Fruit fly (Drosophila melanogaster) whole organism, embryonic: ENCODE measurements around the gene Bub1.
A peak's percentile ranks its signal among the peaks of the same experiment; 100 is the strongest.

Experiments
- CG10654 ChIP-seq: fragments of 200-800 bp; sonication (Bioruptor generic); optimal IDR thresholded peaks from 2 replicates; lab custom pipeline; 2016; ENCODE audit warnings: missing biosample characterization, missing genetic modification characterization
- CG12942 ChIP-seq: fragments of 200-800 bp; sonication (Bioruptor generic); optimal IDR thresholded peaks from 3 replicates; lab custom pipeline; 2016; ENCODE audit warnings: missing biosample characterization, missing genetic modification characterization
- CG13894 ChIP-seq: fragments of 200-800 bp; sonication (Bioruptor generic); optimal IDR thresholded peaks from 3 replicates; lab custom pipeline; 2018; ENCODE audit warnings: missing biosample characterization, mild to moderate bottlenecking, missing genetic modification characterization, moderate library complexity
- CG16813 ChIP-seq: fragments of 200-800 bp; sonication (Bioruptor generic); IDR thresholded peaks from 3 replicates; pipeline ENCODE4 v1.3.6; 2022; ENCODE audit warnings: missing biosample characterization, missing genetic modification characterization; ENCODE audit not compliant: partially characterized antibody
- CG18262 ChIP-seq: fragments of 200-800 bp; optimal IDR thresholded peaks from 3 replicates; lab custom pipeline; 2019; ENCODE audit warnings: missing biosample characterization, mild to moderate bottlenecking, missing genetic modification characterization, moderate library complexity
- CG2199 ChIP-seq: fragments of 200-800 bp; sonication (Bioruptor generic); IDR thresholded peaks from 3 replicates; pipeline ENCODE4 v1.3.6; 2022; ENCODE audit warnings: missing biosample characterization, missing genetic modification characterization
- CG2712 ChIP-seq: fragments of 200-800 bp; optimal IDR thresholded peaks from 3 replicates; lab custom pipeline; 2019; ENCODE audit warnings: missing biosample characterization, mild to moderate bottlenecking, missing genetic modification characterization, moderate library complexity
- CG33213 ChIP-seq: fragments of 200-800 bp; sonication (Bioruptor generic); optimal IDR thresholded peaks from 3 replicates; lab custom pipeline; 2016; ENCODE audit warnings: missing biosample characterization, missing genetic modification characterization
- CG33557 ChIP-seq: fragments of 200-800 bp; sonication (Bioruptor generic); optimal IDR thresholded peaks from 2 replicates; lab custom pipeline; 2019; ENCODE audit warnings: missing biosample characterization, mild to moderate bottlenecking, missing genetic modification characterization, moderate library complexity
- CG6654 ChIP-seq: fragments of 200-800 bp; sonication (Bioruptor generic); optimal IDR thresholded peaks from 2 replicates; lab custom pipeline; 2017; ENCODE audit warnings: missing biosample characterization, mild to moderate bottlenecking, missing genetic modification characterization
- CG7839 ChIP-seq: fragments of 200-800 bp; sonication (Bioruptor generic); optimal IDR thresholded peaks from 3 replicates; lab custom pipeline; 2018; ENCODE audit warnings: missing biosample characterization, mild to moderate bottlenecking, missing genetic modification characterization, moderate library complexity
- CG8388 ChIP-seq: fragments of 200-800 bp; sonication (Bioruptor generic); optimal IDR thresholded peaks from 2 replicates; lab custom pipeline; 2019; ENCODE audit warnings: missing biosample characterization, mild to moderate bottlenecking, missing genetic modification characterization, moderate library complexity
- CG8924 ChIP-seq: fragments of 200-800 bp; optimal IDR thresholded peaks from 3 replicates; lab custom pipeline; 2019; ENCODE audit warnings: missing biosample characterization, mild to moderate bottlenecking, missing genetic modification characterization, moderate library complexity
- CG9215 ChIP-seq: fragments of 200-800 bp; sonication (Bioruptor generic); IDR thresholded peaks from 2 replicates; pipeline ENCODE4 v1.3.6; 2022; ENCODE audit warnings: missing biosample characterization, missing genetic modification characterization
- Dek ChIP-seq: fragments of 200-800 bp; sonication (Bioruptor generic); optimal IDR thresholded peaks from 3 replicates; lab custom pipeline; 2019; ENCODE audit warnings: missing biosample characterization, mild to moderate bottlenecking, missing genetic modification characterization, moderate library complexity
- Dip2 ChIP-seq: fragments of 200-800 bp; sonication (Bioruptor generic); IDR thresholded peaks from 2 replicates; pipeline ENCODE4 v1.3.6; 2022; ENCODE audit warnings: missing biosample characterization, missing genetic modification characterization
- Dll ChIP-seq: fragments of 200-800 bp; sonication (Bioruptor generic); IDR thresholded peaks from 4 replicates; pipeline ENCODE4 v1.3.6; 2022; ENCODE audit warnings: missing biosample characterization, missing genetic modification characterization; ENCODE audit not compliant: partially characterized antibody
- Drgx ChIP-seq: fragments of 200-800 bp; sonication (Bioruptor generic); IDR thresholded peaks from 2 replicates; pipeline ENCODE4 v1.3.6; 2022; ENCODE audit warnings: missing biosample characterization, missing genetic modification characterization
- E2f2 ChIP-seq: fragments of 200-800 bp; sonication (Bioruptor generic); IDR thresholded peaks from 2 replicates; pipeline ENCODE4 v1.3.6; 2022; ENCODE audit warnings: missing biosample characterization, missing genetic modification characterization
- Fer1 ChIP-seq: fragments of 200-800 bp; sonication (Bioruptor generic); optimal IDR thresholded peaks from 2 replicates; lab custom pipeline; 2017; ENCODE audit warnings: missing biosample characterization, mild to moderate bottlenecking, missing genetic modification characterization
- H15 ChIP-seq: fragments of 200-800 bp; sonication (Bioruptor generic); IDR thresholded peaks from 3 replicates; pipeline ENCODE4 v1.3.6; 2022; ENCODE audit warnings: missing biosample characterization, missing genetic modification characterization
- H2.0 ChIP-seq: fragments of 200-800 bp; sonication (Bioruptor generic); IDR thresholded peaks from 2 replicates; pipeline ENCODE4 v1.3.6; 2022; ENCODE audit warnings: missing biosample characterization, missing genetic modification characterization
- Hr51 ChIP-seq, 2 experiments: fragments of 200-800 bp; sonication (Bioruptor generic); optimal IDR thresholded peaks; 2 replicates in 1 of 2; 3 replicates in 1 of 2; lab custom pipeline; 2016 to 2018; ENCODE audit warnings: missing biosample characterization in 2 of 2, missing genetic modification characterization in 2 of 2, mild to moderate bottlenecking in 1 of 2, moderate library complexity in 1 of 2
- Hr78 ChIP-seq, 2 experiments: fragments of 200-800 bp in 1 of 2; fragments of >200 bp in 1 of 2; sonication (Bioruptor generic) in 1 of 2; optimal IDR thresholded peaks; 2 replicates each; lab custom pipeline; 2017 to 2019; ENCODE audit warnings: missing biosample characterization in 2 of 2, missing genetic modification characterization in 2 of 2, mild to moderate bottlenecking in 1 of 2, moderate library complexity in 1 of 2
- Scr ChIP-seq: fragments of 200-800 bp; sonication (Bioruptor generic); IDR thresholded peaks from 2 replicates; pipeline ENCODE4 v1.3.6; 2022; ENCODE audit warnings: missing biosample characterization, missing genetic modification characterization; ENCODE audit not compliant: partially characterized antibody
- Taf1 ChIP-seq: fragments of 200-800 bp; sonication (Bioruptor generic); IDR thresholded peaks from 2 replicates; pipeline ENCODE4 v1.3.6; 2022; ENCODE audit warnings: missing biosample characterization, missing genetic modification characterization
- ci ChIP-seq: fragments of 200-800 bp; sonication (Bioruptor generic); IDR thresholded peaks from 3 replicates; pipeline ENCODE4 v1.3.6; 2022; ENCODE audit warnings: missing biosample characterization, missing genetic modification characterization
- corto ChIP-seq: fragments of 200-800 bp; sonication (Bioruptor generic); optimal IDR thresholded peaks from 2 replicates; lab custom pipeline; 2016; ENCODE audit warnings: missing biosample characterization, mild to moderate bottlenecking, missing genetic modification characterization, moderate library complexity
- danr ChIP-seq: fragments of 200-800 bp; sonication (Bioruptor generic); IDR thresholded peaks from 2 replicates; pipeline ENCODE4 v1.3.6; 2022; ENCODE audit warnings: missing biosample characterization, missing genetic modification characterization
- dmrt11E ChIP-seq: fragments of 200-800 bp; sonication (Bioruptor generic); optimal IDR thresholded peaks from 3 replicates; lab custom pipeline; 2018; ENCODE audit warnings: missing biosample characterization, mild to moderate bottlenecking, missing genetic modification characterization, moderate library complexity
- gem ChIP-seq: fragments of 200-800 bp; sonication (Bioruptor generic); optimal IDR thresholded peaks from 2 replicates; lab custom pipeline; 2019; ENCODE audit warnings: missing biosample characterization, mild to moderate bottlenecking, missing genetic modification characterization, moderate library complexity
- grn ChIP-seq: fragments of 200-800 bp; sonication (Bioruptor generic); optimal IDR thresholded peaks from 3 replicates; lab custom pipeline; 2017; ENCODE audit warnings: missing biosample characterization, missing genetic modification characterization
- hkb ChIP-seq, 2 experiments: fragments of 200-800 bp in 1 of 2; fragments of >200 bp in 1 of 2; sonication (Bioruptor generic) in 1 of 2; IDR thresholded peaks in 1 of 2; optimal IDR thresholded peaks in 1 of 2; 2 replicates each; pipeline versions ENCODE4 v1.3.6 to Lab custom; 2017 to 2022; ENCODE audit warnings: missing biosample characterization in 1 of 2, missing genetic modification characterization in 1 of 2
- lab ChIP-seq: fragments of 200-800 bp; sonication (Bioruptor generic); optimal IDR thresholded peaks from 3 replicates; lab custom pipeline; 2017; ENCODE audit warnings: missing biosample characterization, missing genetic modification characterization, mild to moderate bottlenecking, moderate library complexity, missing genetic modification reagents
- mirr ChIP-seq: fragments of 200-800 bp; sonication (Bioruptor generic); optimal IDR thresholded peaks from 3 replicates; lab custom pipeline; 2018; ENCODE audit warnings: missing biosample characterization, mild to moderate bottlenecking, missing genetic modification characterization
- nau ChIP-seq: fragments of 200-800 bp; sonication (Bioruptor generic); optimal IDR thresholded peaks from 3 replicates; lab custom pipeline; 2017; ENCODE audit warnings: missing biosample characterization, mild to moderate bottlenecking, missing genetic modification characterization, missing genetic modification reagents
- odd ChIP-seq: fragments of 200-800 bp; sonication (Bioruptor generic); optimal IDR thresholded peaks from 2 replicates; lab custom pipeline; 2017; ENCODE audit warnings: missing biosample characterization, mild to moderate bottlenecking, missing genetic modification characterization
- org-1 ChIP-seq: fragments of 200-800 bp; sonication (Bioruptor generic); optimal IDR thresholded peaks from 2 replicates; lab custom pipeline; 2017; ENCODE audit warnings: missing biosample characterization, missing genetic modification characterization
- p53 ChIP-seq: fragments of 200-800 bp; sonication (Bioruptor generic); optimal IDR thresholded peaks from 2 replicates; lab custom pipeline; 2016; ENCODE audit warnings: missing biosample characterization, missing genetic modification characterization
- pita ChIP-seq: fragments of 200-800 bp; sonication (Bioruptor generic); optimal IDR thresholded peaks from 2 replicates; lab custom pipeline; 2017; ENCODE audit warnings: missing biosample characterization, mild to moderate bottlenecking, missing genetic modification characterization
- row ChIP-seq: fragments of 200-800 bp; sonication (Bioruptor generic); IDR thresholded peaks from 3 replicates; pipeline ENCODE4 v1.3.6; 2022; ENCODE audit warnings: missing biosample characterization, missing genetic modification characterization
- sima ChIP-seq: fragments of 200-800 bp; sonication (Bioruptor generic); optimal IDR thresholded peaks from 2 replicates; lab custom pipeline; 2016; ENCODE audit warnings: missing biosample characterization, missing genetic modification characterization
- slp2 ChIP-seq: fragments of 200-800 bp; sonication (Bioruptor generic); optimal IDR thresholded peaks from 2 replicates; lab custom pipeline; 2016; ENCODE audit warnings: missing biosample characterization, missing genetic modification characterization
- tgo ChIP-seq: fragments of 200-800 bp; sonication (Bioruptor generic); IDR thresholded peaks from 3 replicates; pipeline ENCODE4 v1.3.6; 2022; ENCODE audit warnings: missing biosample characterization, missing genetic modification characterization
- trh ChIP-seq: fragments of 200-800 bp; sonication (Bioruptor generic); optimal IDR thresholded peaks from 2 replicates; lab custom pipeline; 2016; ENCODE audit warnings: missing biosample characterization, missing genetic modification characterization
- vnd ChIP-seq: fragments of 200-800 bp; sonication (Bioruptor generic); IDR thresholded peaks from 3 replicates; pipeline ENCODE4 v1.3.6; 2022; ENCODE audit warnings: missing biosample characterization, missing genetic modification characterization; ENCODE audit not compliant: partially characterized antibody
- vvl ChIP-seq: fragments of 200-800 bp; sonication (Bioruptor generic); IDR thresholded peaks from 2 replicates; pipeline ENCODE4 v1.3.6; 2022; ENCODE audit warnings: missing biosample characterization, missing genetic modification characterization
- zfh1 ChIP-seq: fragments of 200-800 bp; sonication (Bioruptor generic); IDR thresholded peaks from 3 replicates; pipeline ENCODE4 v1.3.6; 2022; ENCODE audit warnings: missing biosample characterization, missing genetic modification characterization

Gene Bub1

dm6 chr2L:5245363-5245892 is 33.2 kb upstream of the Bub1 start (continued):
- 0 out of 2 replicates have a peak, but pooled peaks have one; percentile 16 for TF ChIP-seq Drgx (GFP tag; lab: Robert Waterston, UW)
- no peak for TF ChIP-seq H15 (GFP tag; lab: Robert Waterston, UW)
- TF ChIP-seq CG10654 (GFP tag; lab: Kevin White, UChicago): no peak
- TF ChIP-seq CG9215: no peak
- no peak for TF ChIP-seq hkb (optimal IDR thresholded peaks at IDR 0.05; lab: Kevin White, UChicago)
- TF ChIP-seq hkb (GFP tag; IDR thresholded peaks at IDR 0.05; lab: Robert Waterston, UW): no peak
- TF ChIP-seq CG2712 (tag; lab: Kevin White, UChicago): peak; percentile 70
- TF ChIP-seq danr (GFP tag; lab: Robert Waterston, UW): no peak
- no peak for TF ChIP-seq Fer1 (GFP tag; lab: Kevin White, UChicago)
- TF ChIP-seq Hr78 (GFP tag; optimal IDR thresholded peaks at IDR 0.05; lab: Kevin White, UChicago): peak in 1 of 2 experiments; percentile 17
- no peak for TF ChIP-seq nau
- peak; percentile 12 for TF ChIP-seq org-1 (GFP tag; lab: Kevin White, UChicago)
- TF ChIP-seq slp2: peak; percentile 29
- TF ChIP-seq lab (GFP tag; lab: Kevin White, UChicago): peak; percentile 13
- TF ChIP-seq trh (GFP tag; lab: Kevin White, UChicago): no peak

- TF ChIP-seq vvl (GFP tag; lab: Robert Waterston, UW) (no peak), corto (peak; percentile 32), CG6654 (GFP tag; lab: Kevin White, UChicago) (no peak), CG8924 (no peak), tgo (GFP tag; lab: Robert Waterston, UW) (peak; percentile 15; the same call in 1 of the 3 replicates), grn (GFP tag; lab: Kevin White, UChicago) (peak; percentile 98), CG16813 (GFP tag; lab: Robert Waterston, UW) (no peak), CG7839 (tag; lab: Kevin White, UChicago) (no peak), CG8388 (GFP tag; lab: Kevin White, UChicago) (peak; percentile 9), CG33213 (no peak), odd (peak; percentile 7), Dip2 (GFP tag; lab: Robert Waterston, UW) (no peak), Dll (peak; percentile 29; the same call in 1 of the 4 replicates), H2.0 (GFP tag; lab: Robert Waterston, UW) (no peak), pita (no peak), ci (GFP tag; lab: Robert Waterston, UW) (no peak), gem (tag; lab: Kevin White, UChicago) (peak; percentile 37), CG12942 (GFP tag; lab: Kevin White, UChicago) (no peak), zfh1 (GFP tag; lab: Robert Waterston, UW) (peak; percentile 35; the same call in 1 of the 3 replicates), E2f2 (GFP tag; lab: Robert Waterston, UW) (no peak), Scr (GFP tag; lab: Robert Waterston, UW) (peak; percentile 28; the same call in 1 of the 2 replicates), CG2199 (GFP tag; lab: Robert Waterston, UW) (peak; percentile 48; the same call in 1 of the 3 replicates), vnd (GFP tag; lab: Robert Waterston, UW) (no peak), Hr51 (GFP tag; optimal IDR thresholded peaks at IDR 0.05; lab: Kevin White, UChicago) (no peak), p53 (GFP tag; lab: Kevin White, UChicago) (no peak), sima (GFP tag; lab: Kevin White, UChicago) (no peak), dmrt11E (tag; lab: Kevin White, UChicago) (peak; percentile 27), Taf1 (GFP tag; lab: Robert Waterston, UW) (no peak), CG18262 (tag; lab: Kevin White, UChicago) (peak; percentile 10), mirr (GFP tag; lab: Kevin White, UChicago) (no peak), row (peak; percentile 43; the same call in 2 of the 3 replicates), Dek (tag; lab: Kevin White, UChicago) (no peak), CG13894 (tag; lab: Kevin White, UChicago) (no peak), CG33557 (peak; percentile 23)
These were observed 31.3 kb upstream of the Bub1 start for dm6 chr2L:5247384-5247783.
